Fruit fly (Drosophila melanogaster): ENCODE measurements around the gene Fum2.

Gene Fum2

DNA sequence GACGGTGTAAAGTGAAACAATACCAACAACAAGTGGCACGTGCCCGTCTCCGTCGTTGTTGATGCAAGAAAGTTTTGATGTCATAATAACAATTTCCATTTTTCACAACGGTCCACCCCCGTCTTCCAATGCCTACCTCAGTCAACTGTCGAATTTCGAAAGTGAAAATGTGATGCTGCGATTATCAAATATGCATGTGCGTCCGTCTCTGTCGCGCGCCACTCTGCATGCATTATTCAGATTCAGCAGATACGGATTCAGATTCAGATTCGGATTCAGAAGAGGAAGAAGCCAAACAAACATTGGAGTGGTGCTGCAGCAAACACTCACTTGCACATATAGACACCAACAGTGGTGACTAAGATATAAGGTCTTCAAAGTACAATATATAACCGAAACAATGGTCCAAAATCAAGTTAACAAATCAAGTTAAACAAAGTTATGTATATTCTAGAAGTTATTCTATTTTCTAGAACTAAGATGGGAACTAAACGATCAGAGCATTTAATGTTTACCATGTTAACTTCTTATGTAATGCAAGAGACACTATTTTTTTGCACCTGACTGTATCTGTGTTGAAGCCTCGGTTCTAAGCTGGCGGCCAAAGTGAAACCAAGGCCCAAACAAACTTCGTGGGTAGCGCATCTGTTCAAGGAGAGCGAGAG lies 38.8 kb upstream of the Fum2 start:
- TF ChIP-seq CG12659 (GFP tag; optimal IDR thresholded peaks at IDR 0.05) (no peak), CG7786 (GFP tag; optimal IDR thresholded peaks at IDR 0.05) (no peak), CG3838 (GFP tag; optimal IDR thresholded peaks at IDR 0.05) (no peak), hb (GFP tag; IDR thresholded peaks at IDR 0.05; ENCODE audit: partially characterized antibody) (no peak), CG7839 (tag; optimal IDR thresholded peaks at IDR 0.05) (peak; percentile 35), prd (optimal IDR thresholded peaks at IDR 0.05) (no peak), prd (GFP tag; IDR thresholded peaks at IDR 0.05) (peak; percentile 28; the same call in 1 of the 3 replicates), B-H1 (GFP tag; IDR thresholded peaks at IDR 0.05) (peak; percentile 20; the same call in 1 of the 3 replicates), run (tag; optimal IDR thresholded peaks at IDR 0.05) (no peak), seq (GFP tag; IDR thresholded peaks at IDR 0.05) (no peak), CG6175 (GFP tag; IDR thresholded peaks at IDR 0.05) (no peak), CG11504 (tag; optimal IDR thresholded peaks at IDR 0.05) (peak; percentile 52), Asciz (GFP tag; optimal IDR thresholded peaks at IDR 0.05) (peak; percentile 1), ap (GFP tag; IDR thresholded peaks at IDR 0.05) (peak; percentile 35; the same call in 1 of the 2 replicates), wek (GFP tag; optimal IDR thresholded peaks at IDR 0.05) (no peak), Fer3 (tag; optimal IDR thresholded peaks at IDR 0.05) (no peak), CG14860 (GFP tag; IDR thresholded peaks at IDR 0.05; ENCODE audit: partially characterized antibody) (no peak), CG8944 (GFP tag; optimal IDR thresholded peaks at IDR 0.05) (no peak), Dbx (GFP tag; IDR thresholded peaks at IDR 0.05) (no peak), so (GFP tag; IDR thresholded peaks at IDR 0.05) (no peak), CG8359 (GFP tag; optimal IDR thresholded peaks at IDR 0.05; ENCODE audit: borderline replicate concordance) (peak; percentile 4), CG1529 (GFP tag; optimal IDR thresholded peaks at IDR 0.05) (no peak), salm (tag; optimal IDR thresholded peaks at IDR 0.05) (peak; percentile 3), CG10321 (GFP tag; IDR thresholded peaks at IDR 0.05) (no peak), fd64A (GFP tag; optimal IDR thresholded peaks at IDR 0.05) (no peak), tup (GFP tag; optimal IDR thresholded peaks at IDR 0.05) (no peak), Side (GFP tag; optimal IDR thresholded peaks at IDR 0.05) (no peak), CG12104 (GFP tag; optimal IDR thresholded peaks at IDR 0.05) (no peak), nau (GFP tag; optimal IDR thresholded peaks at IDR 0.05) (peak; percentile 21), dan (GFP tag; IDR thresholded peaks at IDR 0.05) (no peak), tin (GFP tag; optimal IDR thresholded peaks at IDR 0.05) (no peak), HLH54F (GFP tag; optimal IDR thresholded peaks at IDR 0.05) (no peak), CG14965 (GFP tag; optimal IDR thresholded peaks at IDR 0.05; ENCODE audit: borderline replicate concordance) (no peak), ci (GFP tag; IDR thresholded peaks at IDR 0.05) (peak; percentile 71; the same call in 2 of the 3 replicates), btn (GFP tag; optimal IDR thresholded peaks at IDR 0.05) (peak; percentile 1), CG2712 (tag; optimal IDR thresholded peaks at IDR 0.05) (peak; percentile 61), Hmx (GFP tag; optimal IDR thresholded peaks at IDR 0.05) (no peak), CG4617 (GFP tag; optimal IDR thresholded peaks at IDR 0.05; ENCODE audit: borderline replicate concordance) (no peak), peb (GFP tag; IDR thresholded peaks at IDR 0.05) (no peak; the same call in 1 of the 2 replicates), nerfin-2 (GFP tag; IDR thresholded peaks at IDR 0.05; ENCODE audit: partially characterized antibody) (no peak), cwo (GFP tag; optimal IDR thresholded peaks at IDR 0.05) (no peak), hbn (GFP tag; IDR thresholded peaks at IDR 0.05; ENCODE audit: partially characterized antibody) (no peak), zfh1 (GFP tag; IDR thresholded peaks at IDR 0.05) (0 out of 3 replicates have a peak, but pooled peaks have one; percentile 36), zen (tag; optimal IDR thresholded peaks at IDR 0.05) (no peak), CG10979 (tag; optimal IDR thresholded peaks at IDR 0.05) (peak; percentile 67), Sry-δ (GFP tag; optimal IDR thresholded peaks at IDR 0.05) (no peak), ind (GFP tag; optimal IDR thresholded peaks at IDR 0.05) (no peak), Deaf1 (tag; optimal IDR thresholded peaks at IDR 0.05) (no peak), Fer2 (tag; optimal IDR thresholded peaks at IDR 0.05) (no peak), CG1233 (GFP tag; optimal IDR thresholded peaks at IDR 0.05) (peak; percentile 35)
